Fruit fly (Drosophila melanogaster): ENCODE data around the gene CG6296.

The CG6296 gene

DNA sequence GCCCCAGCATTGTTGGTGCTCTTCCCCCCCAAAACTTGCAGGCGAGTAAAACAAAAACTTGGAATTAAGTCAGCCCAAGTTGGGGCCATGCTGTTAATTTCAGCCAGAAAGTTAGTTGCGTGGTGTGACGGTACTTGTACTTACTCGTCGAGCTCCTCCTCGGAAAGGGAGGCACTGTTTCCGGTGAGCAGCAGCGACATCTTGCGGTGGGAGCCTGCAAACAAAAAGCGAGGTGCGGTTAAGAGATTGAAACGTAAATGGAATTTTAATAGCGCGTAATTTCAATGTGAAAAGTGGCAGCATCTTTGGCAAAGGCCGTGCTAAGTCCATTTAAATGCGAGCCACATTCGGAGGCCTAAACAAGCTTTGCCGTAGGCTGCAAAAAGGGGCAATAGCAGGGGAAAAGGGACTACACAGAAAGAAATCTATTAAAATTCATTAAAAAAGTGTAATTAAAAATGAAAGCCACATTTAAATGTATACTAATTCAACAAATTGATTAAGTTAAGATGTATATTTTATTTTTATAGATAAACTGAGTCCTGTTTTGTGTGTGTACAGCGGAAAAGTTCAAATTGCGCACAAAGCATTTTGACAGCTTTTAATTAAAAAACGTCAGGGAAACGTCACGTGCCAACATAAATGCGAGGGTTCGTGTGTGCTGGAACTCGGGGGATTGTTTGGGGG lies 48.8 kb downstream of the CG6296 start:
- no peak for TF ChIP-seq bab1 (GFP tag; optimal IDR thresholded peaks at IDR 0.05)
- no peak for TF ChIP-seq ovo (GFP tag; optimal IDR thresholded peaks at IDR 0.05)
- TF ChIP-seq CG11617 (GFP tag; optimal IDR thresholded peaks at IDR 0.05), result no peak
- TF ChIP-seq Crg-1 (GFP tag; optimal IDR thresholded peaks at IDR 0.05), result no peak
- no peak for TF ChIP-seq CG1620 (GFP tag; optimal IDR thresholded peaks at IDR 0.05)
- no peak for TF ChIP-seq CG12768 (GFP tag; optimal IDR thresholded peaks at IDR 0.05)

DNA sequence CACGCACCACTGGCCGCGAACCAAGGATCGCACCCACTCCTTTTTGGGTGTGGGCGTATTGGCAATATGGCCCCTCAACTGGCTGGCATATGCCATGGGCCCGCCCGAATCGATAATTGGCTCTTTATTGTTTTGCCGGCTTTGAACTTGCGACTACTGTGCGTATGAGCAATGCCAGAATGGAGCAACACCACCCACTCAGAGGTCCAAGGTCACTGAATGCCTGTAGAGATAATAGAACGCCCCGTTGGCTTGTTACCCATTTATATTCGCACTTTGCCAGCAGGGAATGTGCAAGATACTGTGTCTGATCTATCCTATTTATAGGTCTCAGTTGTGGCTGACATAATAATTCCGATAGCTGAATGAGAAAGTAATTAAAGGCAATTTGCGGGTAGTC lies 49.7 kb downstream of the CG6296 start:
- TF ChIP-seq Clk (GFP tag; optimal IDR thresholded peaks at IDR 0.05), result no peak
- TF ChIP-seq ovo (GFP tag; optimal IDR thresholded peaks at IDR 0.05), result no peak
- TF ChIP-seq CG7045 (GFP tag; optimal IDR thresholded peaks at IDR 0.05), result no peak
- no peak for TF ChIP-seq cnc (optimal IDR thresholded peaks at IDR 0.05)
- TF ChIP-seq CG33017 (tag; optimal IDR thresholded peaks at IDR 0.05), result no peak
- TF ChIP-seq Crg-1 (GFP tag; optimal IDR thresholded peaks at IDR 0.05), result no peak
- TF ChIP-seq Mnt (GFP tag; optimal IDR thresholded peaks at IDR 0.05), result no peak
- no peak for TF ChIP-seq CG11617 (GFP tag; optimal IDR thresholded peaks at IDR 0.05)
- TF ChIP-seq cic (GFP tag; optimal IDR thresholded peaks at IDR 0.05), result no peak
- TF ChIP-seq Hr96 (GFP tag; optimal IDR thresholded peaks at IDR 0.05), result no peak
- TF ChIP-seq CG14711 (tag; optimal IDR thresholded peaks at IDR 0.05), result no peak
- TF ChIP-seq CG1620 (GFP tag; optimal IDR thresholded peaks at IDR 0.05), result no peak
- no peak for TF ChIP-seq CG5204 (GFP tag; optimal IDR thresholded peaks at IDR 0.05)
- no peak for TF ChIP-seq toe (GFP tag; optimal IDR thresholded peaks at IDR 0.05)
- no peak for TF ChIP-seq CG12768 (GFP tag; optimal IDR thresholded peaks at IDR 0.05)

DNA sequence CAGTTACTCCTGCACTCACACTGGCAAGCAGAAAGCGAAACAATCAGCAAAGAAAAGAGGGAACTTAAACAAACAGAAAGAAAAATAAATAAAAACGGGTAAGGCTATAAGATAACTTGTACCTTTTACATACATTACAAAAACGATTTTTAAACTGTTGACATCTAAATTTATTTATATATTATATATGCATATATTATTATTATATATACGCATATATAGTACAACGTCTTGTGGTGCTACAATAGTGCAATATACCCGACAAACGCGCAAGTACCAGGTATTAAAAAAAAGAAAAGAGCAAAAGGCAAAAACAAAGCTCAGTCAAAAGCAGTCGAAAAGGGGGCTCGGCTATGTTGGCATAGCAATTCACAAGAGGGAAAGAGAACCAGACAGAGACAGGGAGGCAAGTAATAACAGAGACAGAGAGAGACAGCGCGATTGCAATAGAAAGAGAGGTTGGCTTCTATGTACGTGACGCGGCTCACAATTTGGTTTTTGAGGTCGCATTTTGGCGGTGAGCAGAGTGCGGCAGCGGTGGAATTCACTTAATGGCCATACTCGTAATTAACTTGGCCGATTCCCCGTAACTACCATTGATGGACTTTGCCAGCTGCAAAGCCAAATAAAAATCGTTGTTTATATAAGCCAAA lies 51.1 kb downstream of the CG6296 start:
- TF ChIP-seq Clk (GFP tag; optimal IDR thresholded peaks at IDR 0.05) (no peak), bab1 (GFP tag; optimal IDR thresholded peaks at IDR 0.05) (no peak), pad (GFP tag; optimal IDR thresholded peaks at IDR 0.05) (peak; percentile 4), tj (GFP tag; optimal IDR thresholded peaks at IDR 0.05) (peak; percentile 33), cic (GFP tag; optimal IDR thresholded peaks at IDR 0.05) (no peak), ovo (GFP tag; optimal IDR thresholded peaks at IDR 0.05) (no peak), CG11617 (GFP tag; optimal IDR thresholded peaks at IDR 0.05) (no peak), CG7101 (tag; optimal IDR thresholded peaks at IDR 0.05) (peak; percentile 35), CG33017 (tag; optimal IDR thresholded peaks at IDR 0.05) (no peak), CG1620 (GFP tag; optimal IDR thresholded peaks at IDR 0.05) (no peak), toe (GFP tag; optimal IDR thresholded peaks at IDR 0.05) (no peak), CG14711 (tag; optimal IDR thresholded peaks at IDR 0.05) (peak; percentile 72), Crg-1 (GFP tag; optimal IDR thresholded peaks at IDR 0.05) (no peak)

DNA sequence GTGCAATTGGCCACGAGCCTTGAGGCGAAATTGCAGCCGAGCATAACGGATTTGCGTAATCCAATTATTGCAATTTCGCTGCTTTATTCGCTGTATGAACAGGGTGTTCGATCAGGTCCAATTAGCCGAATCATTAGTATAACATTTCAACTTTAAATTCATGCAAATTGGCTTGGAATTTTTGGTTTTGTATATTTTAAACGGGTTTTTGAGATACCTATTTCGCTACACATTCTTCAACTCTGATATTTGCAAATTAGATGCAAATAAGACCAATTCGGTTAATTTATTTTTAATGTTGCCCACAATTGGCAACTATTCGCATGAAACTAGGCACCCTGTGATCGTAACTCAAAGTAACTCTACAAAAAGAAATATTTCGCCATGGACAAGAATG lies 51.8 kb downstream of the CG6296 start:
- TF ChIP-seq CG33017 (tag; optimal IDR thresholded peaks at IDR 0.05), result peak; percentile 40
- peak; percentile 35 for TF ChIP-seq Mnt (GFP tag; optimal IDR thresholded peaks at IDR 0.05)
- TF ChIP-seq Hr96 (GFP tag; optimal IDR thresholded peaks at IDR 0.05), result peak; percentile 80
- peak; percentile 35 for TF ChIP-seq Clk (GFP tag; optimal IDR thresholded peaks at IDR 0.05)
- peak; percentile 99 for TF ChIP-seq bab1 (GFP tag; optimal IDR thresholded peaks at IDR 0.05)
- peak; percentile 35 for TF ChIP-seq CG7045 (GFP tag; optimal IDR thresholded peaks at IDR 0.05)
- TF ChIP-seq CG14711 (tag; optimal IDR thresholded peaks at IDR 0.05), result peak; percentile 85
- TF ChIP-seq CG7101 (tag; optimal IDR thresholded peaks at IDR 0.05), result peak; percentile 82
- TF ChIP-seq Crg-1 (GFP tag; optimal IDR thresholded peaks at IDR 0.05), result peak; percentile 91
- TF ChIP-seq CG1620 (GFP tag; optimal IDR thresholded peaks at IDR 0.05), result peak; percentile 92
- no peak for TF ChIP-seq cic (GFP tag; optimal IDR thresholded peaks at IDR 0.05)
- no peak for TF ChIP-seq cnc (optimal IDR thresholded peaks at IDR 0.05)
- TF ChIP-seq tj (GFP tag; optimal IDR thresholded peaks at IDR 0.05), result peak; percentile 70
- TF ChIP-seq pad (GFP tag; optimal IDR thresholded peaks at IDR 0.05), result peak; percentile 73
- TF ChIP-seq CG12768 (GFP tag; optimal IDR thresholded peaks at IDR 0.05), result no peak
- no peak for TF ChIP-seq kay (GFP tag; ENCODE audit: borderline replicate concordance)
- peak; percentile 51 for TF ChIP-seq CG11617 (GFP tag; optimal IDR thresholded peaks at IDR 0.05)
- peak; percentile 45 for TF ChIP-seq toe (GFP tag; optimal IDR thresholded peaks at IDR 0.05)
- no peak for TF ChIP-seq ovo (GFP tag; optimal IDR thresholded peaks at IDR 0.05)
- TF ChIP-seq CG5204 (GFP tag; optimal IDR thresholded peaks at IDR 0.05), result peak; percentile 48
